Worm (Caenorhabditis elegans): Measurements from ENCODE around the gene cct-7.

The cct-7 gene

ce11 chrV:1921321-1921720 is 49.3 kb downstream of the cct-7 start, which contains the start of gene gst-37:
Gene gst-37 (plus strand): TSS chrV:1921621.
- TF ChIP-seq tbx-2 (tag; optimal IDR thresholded peaks at IDR 0.05), result no peak
- no peak for TF ChIP-seq R02D3.7 (tag; optimal IDR thresholded peaks at IDR 0.05)
- TF ChIP-seq nhr-28 (tag; optimal IDR thresholded peaks at IDR 0.05), result no peak
- no peak for TF ChIP-seq unc-39 (tag; optimal IDR thresholded peaks at IDR 0.05)
- no peak for TF ChIP-seq lsy-12 (tag; optimal IDR thresholded peaks at IDR 0.05)
- no peak for TF ChIP-seq unc-62 (GFP tag; optimal IDR thresholded peaks at IDR 0.05)
- no peak for TF ChIP-seq ztf-4 (tag; optimal IDR thresholded peaks at IDR 0.05)
- TF ChIP-seq egl-5 (tag; optimal IDR thresholded peaks at IDR 0.05), result no peak
- TF ChIP-seq zag-1 (tag; optimal IDR thresholded peaks at IDR 0.05), result no peak
- no peak for TF ChIP-seq snpc-4 (tag; optimal IDR thresholded peaks at IDR 0.05)
- no peak for TF ChIP-seq pha-4 (tag; optimal IDR thresholded peaks at IDR 0.05)
- TF ChIP-seq nhr-25 (tag; optimal IDR thresholded peaks at IDR 0.05), result no peak
- TF ChIP-seq hmg-11 (tag; optimal IDR thresholded peaks at IDR 0.05), result no peak
